Worm (Caenorhabditis elegans) whole organism, young adult: Measurements from ENCODE around the gene lcmt-1.

Source experiments
- C17E4.6 ChIP-seq: fragments of 200-800 bp; sonication (Bioruptor generic); IDR thresholded peaks from 2 replicates; pipeline ENCODE4 v1.3.6; 2022; ENCODE audit warnings: missing genetic modification reagents, missing genetic modification characterization, missing compliant biosample characterization
- ama-1 ChIP-seq, 3 experiments: fragments of 150-350 bp in 1 of 3; sonication (generic microtip) in 2 of 3; optimal IDR thresholded peaks; 2 replicates each; lab custom pipeline; 2014 to 2018; ENCODE audit warnings: missing biosample characterization in 2 of 3, missing genetic modification characterization in 2 of 3, missing genetic modification reagents in 2 of 3
- tbx-9 ChIP-seq: sonication (generic microtip); optimal IDR thresholded peaks from 2 replicates; lab custom pipeline; 2016; ENCODE audit warnings: borderline replicate concordance, missing genetic modification characterization, inconsistent platforms, missing compliant biosample characterization

DNA sequence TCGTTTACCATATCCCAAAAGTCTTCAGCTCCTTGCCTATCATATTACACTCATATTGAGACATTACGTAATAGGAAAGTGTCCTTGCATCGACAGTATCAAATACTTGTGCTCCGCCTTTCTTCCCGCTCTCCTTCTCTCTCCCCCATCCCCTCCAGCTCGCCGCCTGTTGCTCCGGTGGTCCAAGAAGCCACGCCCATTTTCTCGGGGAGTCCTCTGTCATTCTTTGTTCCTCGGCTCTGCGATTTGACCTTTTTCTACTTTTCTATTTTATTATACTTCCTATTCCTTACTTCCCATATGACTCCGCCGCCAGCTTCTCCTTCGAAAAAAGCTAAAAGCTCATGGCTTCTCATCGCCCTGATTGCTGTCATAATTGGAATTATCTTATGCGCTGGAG lies 13.1 kb downstream of the lcmt-1 start, which contains the start of gene mnp-1:
- TF ChIP-seq C17E4.6 (GFP tag; lab: Robert Waterston, UW) = no peak
- no peak for TF ChIP-seq ama-1 (optimal IDR thresholded peaks at IDR 0.05; lab: Kevin White, UChicago)
- TF ChIP-seq ama-1 (GFP tag; optimal IDR thresholded peaks at IDR 0.05; lab: Kevin White, UChicago) = no peak
- TF ChIP-seq tbx-9 (tag; lab: Kevin White, UChicago) = no peak
